Worm (Caenorhabditis elegans) whole organism, early embryonic: ENCODE measurements around the gene abf-3.
"Not testable (repeated sequence)": the region's sequence is repeated elsewhere in the genome, so short reads cannot be mapped to it uniquely, and the experiment has no call there.

Experiments
- B0310.2 ChIP-seq: sonication (generic microtip); optimal IDR thresholded peaks from 2 replicates; lab custom pipeline; 2016; ENCODE audit warnings: mild to moderate bottlenecking, missing genetic modification characterization, missing compliant biosample characterization
- F13C5.2 ChIP-seq: sonication (generic microtip); optimal IDR thresholded peaks from 2 replicates; lab custom pipeline; 2017; ENCODE audit warnings: mild to moderate bottlenecking, missing genetic modification characterization, inconsistent platforms, missing compliant biosample characterization
- aly-1 ChIP-seq: sonication (generic microtip); optimal IDR thresholded peaks from 2 replicates; lab custom pipeline; 2016; ENCODE audit warnings: missing genetic modification characterization, missing compliant biosample characterization
- ama-1 ChIP-seq: fragments of 150-350 bp; optimal IDR thresholded peaks from 2 replicates; lab custom pipeline; 2014
- ceh-13 ChIP-seq: fragments of 200-800 bp; sonication (Bioruptor generic); optimal IDR thresholded peaks from 2 replicates; lab custom pipeline; 2018; ENCODE audit warnings: mild to moderate bottlenecking, missing genetic modification characterization, missing compliant biosample characterization
- ceh-36 ChIP-seq: sonication (generic microtip); optimal IDR thresholded peaks from 2 replicates; lab custom pipeline; 2016; ENCODE audit warnings: missing genetic modification characterization, inconsistent platforms, missing compliant biosample characterization
- ets-7 ChIP-seq: sonication (generic microtip); optimal IDR thresholded peaks from 2 replicates; lab custom pipeline; 2016; ENCODE audit warnings: missing genotype, missing genetic modification characterization, missing compliant biosample characterization
- flt-1 ChIP-seq: fragments of 200-800 bp; sonication (Bioruptor generic); IDR thresholded peaks from 2 replicates; pipeline ENCODE4 v1.3.6; 2022; ENCODE audit warnings: missing genetic modification characterization, missing compliant biosample characterization
- hmbx-1 ChIP-seq: sonication (generic microtip); optimal IDR thresholded peaks from 2 replicates; lab custom pipeline; 2016; ENCODE audit warnings: mild to moderate bottlenecking, missing genetic modification characterization, missing compliant biosample characterization
- hmg-4 ChIP-seq: fragments of 200-800 bp; sonication (Bioruptor generic); optimal IDR thresholded peaks from 2 replicates; lab custom pipeline; 2018; ENCODE audit warnings: mild to moderate bottlenecking, missing genetic modification characterization, missing compliant biosample characterization
- hnd-1 ChIP-seq: sonication (generic microtip); optimal IDR thresholded peaks from 2 replicates; lab custom pipeline; 2016; ENCODE audit warnings: missing genetic modification characterization, missing compliant biosample characterization
- pes-1 ChIP-seq: fragments of 200-800 bp; sonication (Bioruptor generic); IDR thresholded peaks from 2 replicates; pipeline ENCODE4 v1.3.6; 2022; ENCODE audit warnings: missing genetic modification reagents, missing genetic modification characterization, missing compliant biosample characterization
- scrt-1 ChIP-seq: fragments of 200-800 bp; sonication (Bioruptor generic); IDR thresholded peaks from 2 replicates; pipeline ENCODE4 v1.3.6; 2022; ENCODE audit warnings: missing genetic modification characterization, missing compliant biosample characterization
- sea-1 ChIP-seq: fragments of 200-800 bp; sonication (Bioruptor generic); conservative IDR thresholded peaks from 2 replicates; pipeline ENCODE4 v1.3.6; 2022; ENCODE audit warnings: missing genetic modification characterization, missing compliant biosample characterization
- tbx-11 ChIP-seq: fragments of 200-800 bp; sonication (Bioruptor generic); IDR thresholded peaks from 2 replicates; pipeline ENCODE4 v1.3.6; 2022; ENCODE audit warnings: missing genetic modification characterization, missing compliant biosample characterization
- tbx-37 ChIP-seq: fragments of 200-800 bp; sonication (Bioruptor generic); conservative IDR thresholded peaks from 2 replicates; pipeline ENCODE4 v1.3.6; 2022; ENCODE audit warnings: missing genetic modification reagents, missing genetic modification characterization, missing compliant biosample characterization
- tra-4 ChIP-seq: sonication (generic microtip); optimal IDR thresholded peaks from 2 replicates; lab custom pipeline; 2017; ENCODE audit warnings: missing genetic modification characterization, missing compliant biosample characterization

The abf-3 gene

ce11 chrV:15817746-15818145, at the start of gene abf-3:
Gene abf-3 (minus strand): TSS chrV:15817846.
- no peak for TF ChIP-seq flt-1 (GFP tag; lab: Robert Waterston, UW)
- no peak for TF ChIP-seq ama-1
- no peak for TF ChIP-seq sea-1
- no peak for TF ChIP-seq aly-1 (tag; lab: Kevin White, UChicago)
- no peak for TF ChIP-seq ceh-13
- no peak for TF ChIP-seq pes-1 (GFP tag; lab: Robert Waterston, UW)
- no peak for TF ChIP-seq scrt-1 (GFP tag; lab: Robert Waterston, UW)
- TF ChIP-seq F13C5.2 (tag; lab: Kevin White, UChicago) = no peak
- TF ChIP-seq tbx-37 (GFP tag; lab: Robert Waterston, UW) = no peak
- no peak for TF ChIP-seq tra-4 (tag; lab: Kevin White, UChicago)
- TF ChIP-seq tbx-11 (GFP tag; lab: Robert Waterston, UW) = no peak
- no peak for TF ChIP-seq hmbx-1 (tag; lab: Kevin White, UChicago)
- no peak for TF ChIP-seq hmg-4 (GFP tag; lab: Kevin White, UChicago)
- TF ChIP-seq ets-7 (tag; lab: Kevin White, UChicago) = no peak

- no peak for TF ChIP-seq ceh-13
- no peak for TF ChIP-seq ets-7 (tag; lab: Kevin White, UChicago)
- TF ChIP-seq F13C5.2 (tag; lab: Kevin White, UChicago) = no peak
- TF ChIP-seq hmbx-1 (tag; lab: Kevin White, UChicago) = no peak
These were observed 49.7 kb upstream of the abf-3 start, which contains the start of gene fbxa-197 for ce11 chrV:15867373-15867772. Gene fbxa-197 (plus strand): TSS chrV:15867673.

- TF ChIP-seq flt-1 (GFP tag; lab: Robert Waterston, UW) (no peak), sea-1 (no peak), tbx-37 (GFP tag; lab: Robert Waterston, UW) (no peak), tbx-11 (GFP tag; lab: Robert Waterston, UW) (no peak), ets-7 (tag; lab: Kevin White, UChicago) (no peak), hmbx-1 (tag; lab: Kevin White, UChicago) (no peak), hnd-1 (no peak), aly-1 (tag; lab: Kevin White, UChicago) (no peak), pes-1 (GFP tag; lab: Robert Waterston, UW) (no peak), ama-1 (no peak), B0310.2 (tag; lab: Kevin White, UChicago) (no peak), ceh-13 (no peak), hmg-4 (GFP tag; lab: Kevin White, UChicago) (no peak), F13C5.2 (tag; lab: Kevin White, UChicago) (no peak), scrt-1 (GFP tag; lab: Robert Waterston, UW) (no peak), ceh-36 (tag; lab: Kevin White, UChicago) (no peak)
These were observed 48.2 kb upstream of the abf-3 start, which contains the start of gene srh-293 for ce11 chrV:15865839-15866238. Gene srh-293 (plus strand): TSS chrV:15866139.

ce11 chrV:15863042-15863441, 45.4 kb upstream of the abf-3 start, which contains the start of gene srh-299:
Gene srh-299 (plus strand): TSS chrV:15863342.
- TF ChIP-seq F13C5.2 (tag; lab: Kevin White, UChicago) = no peak
- TF ChIP-seq ceh-13 = no peak
- no peak for TF ChIP-seq scrt-1 (GFP tag; lab: Robert Waterston, UW)
- no peak for TF ChIP-seq tra-4 (tag; lab: Kevin White, UChicago)
- no peak for TF ChIP-seq tbx-37 (GFP tag; lab: Robert Waterston, UW)
- TF ChIP-seq ets-7 (tag; lab: Kevin White, UChicago) = no peak
- TF ChIP-seq hmg-4 (GFP tag; lab: Kevin White, UChicago) = no peak
- no peak for TF ChIP-seq tbx-11 (GFP tag; lab: Robert Waterston, UW)
- TF ChIP-seq hnd-1 = no peak
- no peak for TF ChIP-seq sea-1
- no peak for TF ChIP-seq flt-1 (GFP tag; lab: Robert Waterston, UW)

ce11 chrV:15862599-15862998, 45.0 kb upstream of the abf-3 start, which contains the start of gene srz-12:
Gene srz-12 (minus strand): TSS chrV:15862699.
- TF ChIP-seq pes-1 (GFP tag; lab: Robert Waterston, UW) (no peak), B0310.2 (tag; lab: Kevin White, UChicago) (no peak), ama-1 (no peak), tra-4 (tag; lab: Kevin White, UChicago) (no peak), hmbx-1 (tag; lab: Kevin White, UChicago) (no peak), tbx-37 (GFP tag; lab: Robert Waterston, UW) (no peak), scrt-1 (GFP tag; lab: Robert Waterston, UW) (no peak), ceh-36 (tag; lab: Kevin White, UChicago) (no peak), sea-1 (no peak), F13C5.2 (tag; lab: Kevin White, UChicago) (no peak), flt-1 (GFP tag; lab: Robert Waterston, UW) (no peak), tbx-11 (GFP tag; lab: Robert Waterston, UW) (no peak), hmg-4 (GFP tag; lab: Kevin White, UChicago) (no peak)

- TF ChIP-seq flt-1 (GFP tag; lab: Robert Waterston, UW) (no peak), sea-1 (no peak), tra-4 (tag; lab: Kevin White, UChicago) (no peak), pes-1 (GFP tag; lab: Robert Waterston, UW) (no peak), F13C5.2 (tag; lab: Kevin White, UChicago) (no peak), ceh-13 (no peak), B0310.2 (tag; lab: Kevin White, UChicago) (no peak), hmbx-1 (tag; lab: Kevin White, UChicago) (no peak), ama-1 (no peak), scrt-1 (GFP tag; lab: Robert Waterston, UW) (no peak)
These were observed 40.6 kb upstream of the abf-3 start, which contains the start of gene srh-148 for ce11 chrV:15858292-15858691. Gene srh-148 (minus strand): TSS chrV:15858392.

ce11 chrV:15850276-15850811, 32.7 kb upstream of the abf-3 start, which contains the start of gene srh-147:
Gene srh-147 (minus strand): TSS chrV:15850326.
- not testable (repeated sequence) for TF ChIP-seq aly-1 (tag; lab: Kevin White, UChicago); ceh-36 (tag; lab: Kevin White, UChicago); scrt-1 (GFP tag; lab: Robert Waterston, UW)
